Worm (Caenorhabditis elegans): ENCODE measurements around the gene F54E4.2.

ce11 chrX:14584335-14584734, 44.4 kb downstream of the F54E4.2 start:
- TF ChIP-seq zag-1 (tag; optimal IDR thresholded peaks at IDR 0.05) (no peak), peb-1 (tag; optimal IDR thresholded peaks at IDR 0.05) (no peak), unc-39 (tag; optimal IDR thresholded peaks at IDR 0.05) (no peak), snpc-4 (tag; optimal IDR thresholded peaks at IDR 0.05) (no peak), R02D3.7 (tag; optimal IDR thresholded peaks at IDR 0.05) (no peak), blmp-1 (tag; optimal IDR thresholded peaks at IDR 0.05; ENCODE audit: insufficient read depth) (no peak), nhr-237 (tag; optimal IDR thresholded peaks at IDR 0.05) (no peak), nhr-6 (tag; optimal IDR thresholded peaks at IDR 0.05) (no peak), skn-1 (tag; optimal IDR thresholded peaks at IDR 0.05) (no peak), ZK546.5 (tag; optimal IDR thresholded peaks at IDR 0.05) (no peak), unc-62 (GFP tag; optimal IDR thresholded peaks at IDR 0.05) (no peak)

Data from whole organism, L2 larva.